Fruit fly (Drosophila melanogaster): ENCODE results near the gene CG13458.
A peak's percentile ranks its signal among the peaks of the same experiment; 100 is the strongest.

Gene CG13458

dm6 chr3L:15097878-15098520 is 15.4 kb upstream of the CG13458 start, which contains the start of gene Ctps (continued):
- TF ChIP-seq ttk (GFP tag; IDR thresholded peaks at IDR 0.05) (no peak), Dip3 (GFP tag; optimal IDR thresholded peaks at IDR 0.05) (no peak), Ets65A (GFP tag) (peak; percentile 82), tin (GFP tag; optimal IDR thresholded peaks at IDR 0.05) (peak; percentile 7)

- TF ChIP-seq nom (GFP tag; optimal IDR thresholded peaks at IDR 0.05) (peak; percentile 85), trem (tag; optimal IDR thresholded peaks at IDR 0.05) (peak; percentile 95), p53 (GFP tag; optimal IDR thresholded peaks at IDR 0.05) (peak; percentile 13), HLHmδ (GFP tag; optimal IDR thresholded peaks at IDR 0.05) (no peak), CG10979 (tag; optimal IDR thresholded peaks at IDR 0.05) (peak; percentile 97), Bdp1 (GFP tag; optimal IDR thresholded peaks at IDR 0.05) (no peak), bcd (GFP tag; optimal IDR thresholded peaks at IDR 0.05) (peak; percentile 82), z (GFP tag; IDR thresholded peaks at IDR 0.05) (no peak), crc (GFP tag; optimal IDR thresholded peaks at IDR 0.05) (no peak), odd (GFP tag; optimal IDR thresholded peaks at IDR 0.05) (peak; percentile 81), Vsx1 (GFP tag; optimal IDR thresholded peaks at IDR 0.05) (peak; percentile 86), lab (GFP tag; optimal IDR thresholded peaks at IDR 0.05) (peak; percentile 90), tll (GFP tag; optimal IDR thresholded peaks at IDR 0.05) (peak in 1 of 2 experiments; percentile 32), D (optimal IDR thresholded peaks at IDR 0.05) (no peak), D (GFP tag; optimal IDR thresholded peaks at IDR 0.05) (peak; percentile 93), danr (GFP tag; IDR thresholded peaks at IDR 0.05) (no peak; the same call in 1 of the 2 replicates), Atf-2 (GFP tag; optimal IDR thresholded peaks at IDR 0.05) (peak; percentile 0), CG30403 (GFP tag; optimal IDR thresholded peaks at IDR 0.05) (peak; percentile 85), kay (GFP tag; optimal IDR thresholded peaks at IDR 0.05) (peak; percentile 37), nmo (GFP tag; optimal IDR thresholded peaks at IDR 0.05) (peak; percentile 85), CG31224 (GFP tag; IDR thresholded peaks at IDR 0.05) (peak; percentile 66; the same call in 1 of the 2 replicates), Blimp-1 (GFP tag; optimal IDR thresholded peaks at IDR 0.05) (peak; percentile 93), vvl (GFP tag; IDR thresholded peaks at IDR 0.05) (peak; percentile 97), kah (GFP tag; optimal IDR thresholded peaks at IDR 0.05) (peak; percentile 62), dati (GFP tag; IDR thresholded peaks at IDR 0.05) (no peak), CG2202 (tag; optimal IDR thresholded peaks at IDR 0.05) (peak; percentile 72), ci (GFP tag; IDR thresholded peaks at IDR 0.05) (peak; percentile 59; the same call in 2 of the 3 replicates), Fer1 (GFP tag; optimal IDR thresholded peaks at IDR 0.05) (peak; percentile 89), CG32767 (GFP tag; IDR thresholded peaks at IDR 0.05) (peak; percentile 87), Dip2 (GFP tag; IDR thresholded peaks at IDR 0.05) (no peak), CG6272 (GFP tag; IDR thresholded peaks at IDR 0.05) (peak; percentile 36; the same call in 1 of the 2 replicates), sob (GFP tag; IDR thresholded peaks at IDR 0.05) (peak; percentile 47; the same call in 1 of the 2 replicates), CG11085 (GFP tag; IDR thresholded peaks at IDR 0.05) (peak; percentile 75), ham (GFP tag; IDR thresholded peaks at IDR 0.05) (no peak), Ets97D (GFP tag; optimal IDR thresholded peaks at IDR 0.05) (no peak), CG10147 (GFP tag; optimal IDR thresholded peaks at IDR 0.05) (peak; percentile 95), Tbp (GFP tag; optimal IDR thresholded peaks at IDR 0.05) (no peak), croc (GFP tag; conservative IDR thresholded peaks at IDR 0.05) (peak; percentile 82), CG2889 (GFP tag; IDR thresholded peaks at IDR 0.05) (0 out of 3 replicates have a peak, but pooled peaks have one; percentile 8), sens (GFP tag) (peak; percentile 92), Hsf (GFP tag; optimal IDR thresholded peaks at IDR 0.05) (peak; percentile 45), CG34224 (GFP tag; IDR thresholded peaks at IDR 0.05; ENCODE audit: partially characterized antibody) (no peak), CG10209 (GFP tag; optimal IDR thresholded peaks at IDR 0.05) (peak; percentile 74)
Measured at dm6 chr3L:15098659-15099512, 14.5 kb upstream of the CG13458 start.

Data from whole organism, embryonic.